Fruit fly (Drosophila melanogaster): Measurements from ENCODE around the gene cm.

cm gene

dm6 chrX:6998492-6998852 lies 12.5 kb downstream of the cm start, which contains the start of gene Inx2 (continued):
- TF ChIP-seq CG10543 (GFP tag; optimal IDR thresholded peaks at IDR 0.05) (peak; percentile 82), D19A (tag; optimal IDR thresholded peaks at IDR 0.05) (no peak), CG9932 (GFP tag; IDR thresholded peaks at IDR 0.05) (peak; percentile 28; the same call in 1 of the 2 replicates), CG9727 (GFP tag; optimal IDR thresholded peaks at IDR 0.05) (no peak), Dbx (GFP tag; IDR thresholded peaks at IDR 0.05) (peak; percentile 53; the same call in 1 of the 3 replicates), Adf1 (GFP tag; IDR thresholded peaks at IDR 0.05) (peak; percentile 82), CG12769 (tag; optimal IDR thresholded peaks at IDR 0.05) (peak; percentile 83), pb (GFP tag; optimal IDR thresholded peaks at IDR 0.05) (peak; percentile 23), zfh1 (GFP tag; IDR thresholded peaks at IDR 0.05) (peak; percentile 69), BtbVII (GFP tag; optimal IDR thresholded peaks at IDR 0.05) (peak; percentile 29), CG18599 (GFP tag; optimal IDR thresholded peaks at IDR 0.05) (peak; percentile 48), inv (GFP tag; IDR thresholded peaks at IDR 0.05; ENCODE audit: partially characterized antibody) (0 out of 2 replicates have a peak, but pooled peaks have one; percentile 12), Deaf1 (tag; optimal IDR thresholded peaks at IDR 0.05) (peak; percentile 99), grau (tag; optimal IDR thresholded peaks at IDR 0.05) (peak; percentile 17), Hey (tag; optimal IDR thresholded peaks at IDR 0.05) (peak; percentile 66), hkb (optimal IDR thresholded peaks at IDR 0.05) (no peak), hkb (GFP tag; IDR thresholded peaks at IDR 0.05) (peak; percentile 48), HLH3B (GFP tag; IDR thresholded peaks at IDR 0.05) (0 out of 2 replicates have a peak, but pooled peaks have one; percentile 15), Poxn (GFP tag; IDR thresholded peaks at IDR 0.05) (no peak), CG14441 (GFP tag; IDR thresholded peaks at IDR 0.05) (no peak), grn (GFP tag; optimal IDR thresholded peaks at IDR 0.05) (peak; percentile 8), Ravus (GFP tag; IDR thresholded peaks at IDR 0.05) (no peak), gce (GFP tag; IDR thresholded peaks at IDR 0.05) (peak; percentile 60; the same call in 1 of the 3 replicates), bsh (GFP tag; optimal IDR thresholded peaks at IDR 0.05) (peak in 1 of 2 experiments; percentile 21), bowl (GFP tag; IDR thresholded peaks at IDR 0.05) (no peak), Lpt (GFP tag; optimal IDR thresholded peaks at IDR 0.05) (no peak), CG11560 (tag; IDR thresholded peaks at IDR 0.05) (no peak), chn (GFP tag; optimal IDR thresholded peaks at IDR 0.05) (peak; percentile 28), scrt (GFP tag; optimal IDR thresholded peaks at IDR 0.05) (peak; percentile 35), Meics (GFP tag; optimal IDR thresholded peaks at IDR 0.05) (peak; percentile 45), rib (GFP tag; IDR thresholded peaks at IDR 0.05) (0 out of 2 replicates have a peak, but pooled peaks have one; percentile 56), Side (GFP tag; optimal IDR thresholded peaks at IDR 0.05) (peak; percentile 15), CG5180 (GFP tag; optimal IDR thresholded peaks at IDR 0.05) (peak; percentile 92), knrl (GFP tag; IDR thresholded peaks at IDR 0.05; ENCODE audit: partially characterized antibody) (0 out of 3 replicates have a peak, but pooled peaks have one; percentile 41), CG3163 (GFP tag; optimal IDR thresholded peaks at IDR 0.05) (peak; percentile 70), her (GFP tag; optimal IDR thresholded peaks at IDR 0.05) (peak; percentile 52), otp (GFP tag; IDR thresholded peaks at IDR 0.05) (0 out of 3 replicates have a peak, but pooled peaks have one; percentile 52), insv (GFP tag; optimal IDR thresholded peaks at IDR 0.05) (no peak), CG8944 (GFP tag; optimal IDR thresholded peaks at IDR 0.05) (no peak), cg (GFP tag; optimal IDR thresholded peaks at IDR 0.05) (no peak), esg (GFP tag; conservative IDR thresholded peaks at IDR 0.05) (no peak), CG13296 (GFP tag; optimal IDR thresholded peaks at IDR 0.05) (peak; percentile 49), CG32532 (GFP tag; IDR thresholded peaks at IDR 0.05) (peak; percentile 62; the same call in 1 of the 2 replicates), Pdp1 (GFP tag; optimal IDR thresholded peaks at IDR 0.05) (peak in 1 of 2 experiments; percentile 37), CG8281 (tag; optimal IDR thresholded peaks at IDR 0.05) (no peak), CG34376 (GFP tag; optimal IDR thresholded peaks at IDR 0.05) (peak; percentile 62), ci (GFP tag; IDR thresholded peaks at IDR 0.05) (peak; percentile 85), oc (tag; optimal IDR thresholded peaks at IDR 0.05) (peak; percentile 59), CG42726 (GFP tag; IDR thresholded peaks at IDR 0.05; ENCODE audit: partially characterized antibody) (peak; percentile 71; the same call in 1 of the 2 replicates), HmgZ (tag; optimal IDR thresholded peaks at IDR 0.05) (peak; percentile 74)
